Fruit fly (Drosophila melanogaster) whole organism, embryonic: Measurements from ENCODE around the gene Hsp67Ba.

Experiments used
- Antp ChIP-seq: fragments of 200-800 bp; sonication (Bioruptor generic); optimal IDR thresholded peaks from 3 replicates; lab custom pipeline; 2016; ENCODE audit warnings: missing biosample characterization, missing genetic modification characterization
- B-H2 ChIP-seq: fragments of 200-800 bp; sonication (Bioruptor generic); optimal IDR thresholded peaks from 2 replicates; lab custom pipeline; 2018; ENCODE audit warnings: missing biosample characterization, mild to moderate bottlenecking, missing genetic modification characterization
- CG10431 ChIP-seq: fragments of 200-800 bp; sonication (Bioruptor generic); optimal IDR thresholded peaks from 3 replicates; lab custom pipeline; 2018; ENCODE audit warnings: missing biosample characterization, mild to moderate bottlenecking, missing genetic modification characterization
- CG11695 ChIP-seq: fragments of 200-800 bp; sonication (Bioruptor generic); IDR thresholded peaks from 3 replicates; pipeline ENCODE4 v1.3.6; 2022; ENCODE audit warnings: missing biosample characterization, missing genetic modification characterization
- CG12659 ChIP-seq: fragments of 200-800 bp; sonication (Bioruptor generic); optimal IDR thresholded peaks from 3 replicates; lab custom pipeline; 2017; ENCODE audit warnings: mild to moderate bottlenecking, missing biosample characterization, missing genetic modification reagents, missing genetic modification characterization
- CG12744 ChIP-seq: fragments of 200-800 bp; sonication (Bioruptor generic); optimal IDR thresholded peaks from 2 replicates; lab custom pipeline; 2016; ENCODE audit warnings: missing biosample characterization, missing genetic modification characterization
- CG14965 ChIP-seq: fragments of 200-800 bp; sonication (Bioruptor generic); optimal IDR thresholded peaks from 2 replicates; lab custom pipeline; 2016; ENCODE audit warnings: missing biosample characterization, missing genetic modification characterization, borderline replicate concordance
- CG15073 ChIP-seq: fragments of 200-800 bp; sonication (Bioruptor generic); optimal IDR thresholded peaks from 2 replicates; lab custom pipeline; 2016; ENCODE audit warnings: missing biosample characterization, missing genetic modification characterization
- CG1529 ChIP-seq: fragments of 200-800 bp; sonication (Bioruptor generic); optimal IDR thresholded peaks from 3 replicates; lab custom pipeline; 2018; ENCODE audit warnings: missing biosample characterization, missing genetic modification characterization
- CG15601 ChIP-seq: fragments of 200-800 bp; sonication (Bioruptor generic); optimal IDR thresholded peaks from 3 replicates; lab custom pipeline; 2019; ENCODE audit warnings: missing biosample characterization, mild to moderate bottlenecking, missing genetic modification characterization, moderate library complexity
- CG1603 ChIP-seq: fragments of 200-800 bp; sonication (Bioruptor generic); optimal IDR thresholded peaks from 2 replicates; lab custom pipeline; 2019; ENCODE audit warnings: missing biosample characterization, mild to moderate bottlenecking, missing genetic modification characterization, moderate library complexity
- CG2202 ChIP-seq: fragments of 200-800 bp; sonication (Bioruptor generic); optimal IDR thresholded peaks from 2 replicates; lab custom pipeline; 2018; ENCODE audit warnings: missing biosample characterization, mild to moderate bottlenecking, missing genetic modification characterization
- CG2678 ChIP-seq: fragments of 200-800 bp; sonication (Bioruptor generic); optimal IDR thresholded peaks from 3 replicates; lab custom pipeline; 2019; ENCODE audit warnings: missing biosample characterization, mild to moderate bottlenecking, missing genetic modification characterization, moderate library complexity
- CG2889 ChIP-seq: fragments of 200-800 bp; sonication (Bioruptor generic); IDR thresholded peaks from 3 replicates; pipeline ENCODE4 v1.3.6; 2022; ENCODE audit warnings: missing biosample characterization, missing genetic modification characterization
- CG3065 ChIP-seq: fragments of 200-800 bp; sonication (Bioruptor generic); optimal IDR thresholded peaks from 2 replicates; lab custom pipeline; 2016; ENCODE audit warnings: missing biosample characterization, missing genetic modification characterization
- CG31388 ChIP-seq: fragments of 200-800 bp; sonication (Bioruptor generic); optimal IDR thresholded peaks from 2 replicates; lab custom pipeline; 2016; ENCODE audit warnings: missing biosample characterization, missing genetic modification characterization
- CG31441 ChIP-seq: fragments of 200-800 bp; sonication (Bioruptor generic); IDR thresholded peaks from 2 replicates; pipeline ENCODE4 v1.3.6; 2022; ENCODE audit warnings: missing biosample characterization, missing genetic modification characterization
- CG34224 ChIP-seq: fragments of 200-800 bp; sonication (Bioruptor generic); IDR thresholded peaks from 3 replicates; pipeline ENCODE4 v1.3.6; 2022; ENCODE audit warnings: missing biosample characterization, missing genetic modification characterization; ENCODE audit not compliant: partially characterized antibody
- CG4404 ChIP-seq: fragments of 200-800 bp; sonication (Bioruptor generic); IDR thresholded peaks from 2 replicates; pipeline ENCODE4 v1.3.6; 2022; ENCODE audit warnings: missing biosample characterization, missing genetic modification characterization
- CG6765 ChIP-seq: fragments of 200-800 bp; sonication (Bioruptor generic); optimal IDR thresholded peaks from 3 replicates; lab custom pipeline; 2017; ENCODE audit warnings: missing biosample characterization, mild to moderate bottlenecking, missing genetic modification characterization
- CG7786 ChIP-seq: fragments of 200-800 bp; sonication (Bioruptor generic); optimal IDR thresholded peaks from 2 replicates; lab custom pipeline; 2016; ENCODE audit warnings: missing biosample characterization, missing genetic modification characterization
- CG9817 ChIP-seq: fragments of 200-800 bp; sonication (Bioruptor generic); optimal IDR thresholded peaks from 2 replicates; lab custom pipeline; 2018; ENCODE audit warnings: missing biosample characterization, mild to moderate bottlenecking, missing genetic modification characterization, moderate library complexity
- CG9876 ChIP-seq: fragments of 200-800 bp; sonication (Bioruptor generic); optimal IDR thresholded peaks from 2 replicates; lab custom pipeline; 2016; ENCODE audit warnings: missing biosample characterization, missing genetic modification characterization
- CHES-1-like ChIP-seq: fragments of 200-800 bp; sonication (Bioruptor generic); optimal IDR thresholded peaks from 2 replicates; lab custom pipeline; 2016; ENCODE audit warnings: missing biosample characterization, missing genetic modification characterization
- D19B ChIP-seq: fragments of 200-800 bp; sonication (Bioruptor generic); optimal IDR thresholded peaks from 2 replicates; lab custom pipeline; 2017; ENCODE audit warnings: missing biosample characterization, mild to moderate bottlenecking, missing genetic modification characterization
- Dbx ChIP-seq: fragments of 200-800 bp; sonication (Bioruptor generic); IDR thresholded peaks from 3 replicates; pipeline ENCODE4 v1.3.6; 2022; ENCODE audit warnings: missing biosample characterization, missing genetic modification characterization
- Deaf1 ChIP-seq: fragments of 200-800 bp; optimal IDR thresholded peaks from 3 replicates; lab custom pipeline; 2019; ENCODE audit warnings: missing biosample characterization, mild to moderate bottlenecking, missing genetic modification characterization, moderate library complexity
- Dip3 ChIP-seq: fragments of 200-800 bp; sonication (Bioruptor generic); optimal IDR thresholded peaks from 3 replicates; lab custom pipeline; 2016; ENCODE audit warnings: missing biosample characterization, missing genetic modification characterization
- HHEX ChIP-seq: fragments of 200-800 bp; sonication (Bioruptor generic); optimal IDR thresholded peaks from 3 replicates; lab custom pipeline; 2017; ENCODE audit warnings: missing biosample characterization, mild to moderate bottlenecking, missing genetic modification characterization, missing genetic modification reagents
- Hmr ChIP-seq: fragments of 200-800 bp; sonication (Bioruptor generic); optimal IDR thresholded peaks from 3 replicates; lab custom pipeline; 2017; ENCODE audit warnings: mild to moderate bottlenecking, missing biosample characterization, missing genetic modification reagents, missing genetic modification characterization
- Hr3 ChIP-seq: fragments of 200-800 bp; sonication (Bioruptor generic); optimal IDR thresholded peaks from 3 replicates; lab custom pipeline; 2016; ENCODE audit warnings: missing biosample characterization, missing genetic modification characterization
- Mad ChIP-seq: fragments of 200-800 bp; sonication (Bioruptor generic); optimal IDR thresholded peaks from 2 replicates; lab custom pipeline; 2016; ENCODE audit warnings: missing biosample characterization, missing genetic modification characterization
- Neu2 ChIP-seq: fragments of 200-800 bp; sonication (Bioruptor generic); optimal IDR thresholded peaks from 3 replicates; lab custom pipeline; 2016; ENCODE audit warnings: missing biosample characterization, missing genetic modification characterization, borderline replicate concordance
- Pdp1 ChIP-seq, 2 experiments: fragments of 200-800 bp; sonication (Bioruptor generic); optimal IDR thresholded peaks; 3 replicates each; lab custom pipeline; 2016; ENCODE audit warnings: missing biosample characterization in 2 of 2, missing genetic modification characterization in 2 of 2, mild to moderate bottlenecking in 1 of 2, moderate library complexity in 1 of 2
- TFAM ChIP-seq: fragments of 200-800 bp; sonication (Bioruptor generic); optimal IDR thresholded peaks from 2 replicates; lab custom pipeline; 2017; ENCODE audit warnings: missing biosample characterization, missing genetic modification characterization, inconsistent platforms
- Xrp1 ChIP-seq: fragments of 200-800 bp; sonication (Bioruptor generic); IDR thresholded peaks from 2 replicates; pipeline ENCODE4 v1.3.6; 2022; ENCODE audit warnings: missing biosample characterization, missing genetic modification characterization
- ase ChIP-seq: fragments of 200-800 bp; sonication (Bioruptor generic); IDR thresholded peaks from 3 replicates; pipeline ENCODE4 v1.3.6; 2022; ENCODE audit warnings: missing biosample characterization, missing genetic modification characterization
- btn ChIP-seq: fragments of 200-800 bp; sonication (Bioruptor generic); optimal IDR thresholded peaks from 2 replicates; lab custom pipeline; 2016; ENCODE audit warnings: missing biosample characterization, missing genetic modification characterization
- dmrt11E ChIP-seq: fragments of 200-800 bp; sonication (Bioruptor generic); optimal IDR thresholded peaks from 3 replicates; lab custom pipeline; 2018; ENCODE audit warnings: missing biosample characterization, mild to moderate bottlenecking, missing genetic modification characterization, moderate library complexity
- inv ChIP-seq: fragments of 200-800 bp; sonication (Bioruptor generic); IDR thresholded peaks from 2 replicates; pipeline ENCODE4 v1.3.6; 2022; ENCODE audit warnings: missing biosample characterization, missing genetic modification characterization; ENCODE audit not compliant: partially characterized antibody
- mam ChIP-seq: fragments of 200-800 bp; sonication (Bioruptor generic); optimal IDR thresholded peaks from 3 replicates; lab custom pipeline; 2016; ENCODE audit warnings: missing biosample characterization, missing genetic modification characterization
- pho ChIP-seq: fragments of 200-800 bp; sonication (Bioruptor generic); optimal IDR thresholded peaks from 2 replicates; lab custom pipeline; 2016; ENCODE audit warnings: missing biosample characterization, missing genetic modification characterization
- pros ChIP-seq: fragments of 200-800 bp; sonication (Bioruptor generic); optimal IDR thresholded peaks from 3 replicates; lab custom pipeline; 2019; ENCODE audit warnings: missing biosample characterization, mild to moderate bottlenecking, missing genetic modification characterization, moderate library complexity
- pzg ChIP-seq: fragments of 200-800 bp; sonication (Bioruptor generic); optimal IDR thresholded peaks from 3 replicates; lab custom pipeline; 2018; ENCODE audit warnings: missing biosample characterization, mild to moderate bottlenecking, missing genetic modification characterization, moderate library complexity
- rib ChIP-seq: fragments of 200-800 bp; sonication (Bioruptor generic); IDR thresholded peaks from 2 replicates; pipeline ENCODE4 v1.3.6; 2022; ENCODE audit warnings: missing biosample characterization, missing genetic modification characterization
- salm ChIP-seq: fragments of 200-800 bp; sonication (Bioruptor generic); optimal IDR thresholded peaks from 2 replicates; lab custom pipeline; 2018; ENCODE audit warnings: missing biosample characterization, mild to moderate bottlenecking, missing genetic modification characterization
- slbo ChIP-seq: fragments of 200-800 bp; sonication (Bioruptor generic); IDR thresholded peaks from 2 replicates; pipeline ENCODE4 v1.3.6; 2022; ENCODE audit warnings: missing biosample characterization, missing genetic modification characterization
- stwl ChIP-seq: fragments of 200-800 bp; sonication (Bioruptor generic); optimal IDR thresholded peaks from 3 replicates; lab custom pipeline; 2018; ENCODE audit warnings: missing biosample characterization, mild to moderate bottlenecking, missing genetic modification characterization, moderate library complexity

Gene Hsp67Ba

dm6 chr3L:9377198-9378035, 1.9 kb downstream of the Hsp67Ba start, which contains the start of gene Hsp26 (continued):
- TF ChIP-seq Dip3 (GFP tag; lab: Kevin White, UChicago) (peak; percentile 81), CG1529 (GFP tag; lab: Kevin White, UChicago) (peak; percentile 81), CG7786 (GFP tag; lab: Kevin White, UChicago) (peak; percentile 83), pzg (no peak), Hmr (GFP tag; lab: Kevin White, UChicago) (peak; percentile 86), Pdp1 (GFP tag; optimal IDR thresholded peaks at IDR 0.05; lab: Kevin White, UChicago) (peak; percentile 75 to 82), salm (tag; lab: Kevin White, UChicago) (peak; percentile 85), HHEX (GFP tag; lab: Kevin White, UChicago) (peak; percentile 72), B-H2 (GFP tag; lab: Kevin White, UChicago) (peak; percentile 49), CG2678 (peak; percentile 86), D19B (GFP tag; lab: Kevin White, UChicago) (peak; percentile 54), mam (GFP tag; lab: Kevin White, UChicago) (peak; percentile 85), CG9876 (GFP tag; lab: Kevin White, UChicago) (peak; percentile 74), CG12744 (peak; percentile 58), Mad (peak; percentile 61), CG15073 (GFP tag; lab: Kevin White, UChicago) (peak; percentile 24), TFAM (GFP tag; lab: Kevin White, UChicago) (no peak), btn (GFP tag; lab: Kevin White, UChicago) (peak; percentile 46), Deaf1 (tag; lab: Kevin White, UChicago) (peak; percentile 71), slbo (GFP tag; lab: Robert Waterston, UW) (peak; percentile 85), CG1603 (tag; lab: Kevin White, UChicago) (peak; percentile 61), dmrt11E (tag; lab: Kevin White, UChicago) (peak; percentile 30), ase (GFP tag; lab: Robert Waterston, UW) (peak; percentile 78), CG9817 (tag; lab: Kevin White, UChicago) (peak; percentile 52), CG3065 (GFP tag; lab: Kevin White, UChicago) (peak; percentile 57), CG10431 (no peak), CG11695 (GFP tag; lab: Robert Waterston, UW) (peak; percentile 90), pros (GFP tag; lab: Kevin White, UChicago) (no peak), CG31388 (peak; percentile 21), CG2202 (peak; percentile 80), CG12659 (GFP tag; lab: Kevin White, UChicago) (peak; percentile 86), CG6765 (peak; percentile 74), Hr3 (peak; percentile 80), CG34224 (peak; percentile 37; the same call in 1 of the 3 replicates), CG31441 (peak; percentile 88), pho (GFP tag; lab: Kevin White, UChicago) (peak; percentile 83), inv (no peak), Dbx (peak; percentile 60; the same call in 2 of the 3 replicates), CHES-1-like (GFP tag; lab: Kevin White, UChicago) (peak; percentile 81), CG2889 (GFP tag; lab: Robert Waterston, UW) (peak; percentile 63; the same call in 2 of the 3 replicates), Neu2 (GFP tag; lab: Kevin White, UChicago) (no peak), rib (GFP tag; lab: Robert Waterston, UW) (peak; percentile 75), CG4404 (GFP tag; lab: Robert Waterston, UW) (0 out of 2 replicates have a peak, but pooled peaks have one; percentile 22), CG14965 (GFP tag; lab: Kevin White, UChicago) (no peak), CG15601 (tag; lab: Kevin White, UChicago) (peak; percentile 85), Antp (peak; percentile 86), stwl (no peak), Xrp1 (GFP tag; lab: Robert Waterston, UW) (peak; percentile 91)
